Fruit fly (Drosophila melanogaster): Measurements from ENCODE around the gene CG13630.

CG13630 gene

DNA sequence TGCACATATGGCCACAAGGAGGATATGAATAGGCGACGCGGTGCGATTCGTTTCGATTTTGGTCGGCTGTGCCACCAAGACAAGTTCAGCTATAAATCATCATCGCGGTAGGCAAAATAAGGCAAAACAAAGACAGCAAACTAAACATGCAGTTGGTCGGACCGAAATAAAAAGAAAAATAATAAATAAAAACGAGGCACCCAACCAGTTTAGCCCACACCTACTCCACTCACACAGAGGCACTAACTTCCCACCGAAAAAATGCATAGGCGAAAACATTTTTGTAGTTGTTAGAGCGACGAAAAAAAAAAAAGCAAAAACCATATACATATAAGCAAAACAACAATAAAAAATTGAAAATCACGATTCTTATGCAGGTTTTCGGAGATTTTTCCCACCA is 47.5 kb upstream of the CG13630 start:
- TF ChIP-seq CG11762 (GFP tag; optimal IDR thresholded peaks at IDR 0.05; ENCODE audit: insufficient read depth) (no peak), Hr4 (GFP tag; optimal IDR thresholded peaks at IDR 0.05) (peak; percentile 5), CG4318 (GFP tag; optimal IDR thresholded peaks at IDR 0.05) (no peak), CG9139 (GFP tag; optimal IDR thresholded peaks at IDR 0.05) (no peak), CG6276 (GFP tag; optimal IDR thresholded peaks at IDR 0.05) (peak; percentile 56), achi (GFP tag; optimal IDR thresholded peaks at IDR 0.05) (no peak), CG15336 (GFP tag; IDR thresholded peaks at IDR 0.05) (peak; percentile 34; the same call in 1 of the 2 replicates), fd59A (GFP tag; optimal IDR thresholded peaks at IDR 0.05) (no peak), cyc (GFP tag; optimal IDR thresholded peaks at IDR 0.05) (no peak), CG8119 (GFP tag; IDR thresholded peaks at IDR 0.05) (peak; percentile 75), CG6792 (GFP tag; optimal IDR thresholded peaks at IDR 0.05) (no peak), CG6808 (GFP tag; optimal IDR thresholded peaks at IDR 0.05) (no peak), topi (GFP tag; optimal IDR thresholded peaks at IDR 0.05) (no peak), eg (GFP tag; IDR thresholded peaks at IDR 0.05) (peak; percentile 40; the same call in 2 of the 3 replicates), Eip75B (GFP tag; optimal IDR thresholded peaks at IDR 0.05) (no peak), CG10631 (GFP tag; optimal IDR thresholded peaks at IDR 0.05) (no peak)

DNA sequence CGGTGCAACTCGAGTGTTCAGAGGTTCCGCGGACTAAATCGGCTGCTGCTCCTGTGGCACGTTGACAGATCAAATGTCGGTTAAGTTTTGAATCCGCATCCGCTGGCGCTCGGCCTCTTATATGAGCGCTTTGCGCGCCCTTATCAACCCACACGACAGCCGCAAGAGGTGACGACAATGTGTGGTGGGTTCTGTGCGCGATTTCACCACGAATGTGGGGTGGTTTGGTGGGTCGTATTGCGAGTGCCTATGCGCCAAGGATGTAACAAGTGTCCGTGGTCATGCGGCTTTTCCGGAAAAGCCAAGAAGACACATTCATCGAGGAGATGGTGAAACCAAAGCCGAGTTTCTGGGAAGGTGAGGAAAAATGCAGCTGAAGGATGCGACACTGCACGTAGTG is 45.8 kb upstream of the CG13630 start, which contains the start of gene AstA:
Gene AstA, minus strand, starts transcription at position 101 of the 400 bp plus-strand sequence.
- TF ChIP-seq lz (GFP tag; optimal IDR thresholded peaks at IDR 0.05) (no peak), Blimp-1 (GFP tag; optimal IDR thresholded peaks at IDR 0.05) (no peak), esn (GFP tag; optimal IDR thresholded peaks at IDR 0.05) (no peak), achi (GFP tag; optimal IDR thresholded peaks at IDR 0.05) (no peak), Hr38 (GFP tag; optimal IDR thresholded peaks at IDR 0.05) (no peak), pdm3 (GFP tag; optimal IDR thresholded peaks at IDR 0.05) (no peak), ss (GFP tag; optimal IDR thresholded peaks at IDR 0.05) (no peak), cyc (GFP tag; optimal IDR thresholded peaks at IDR 0.05) (no peak), OdsH (GFP tag; optimal IDR thresholded peaks at IDR 0.05) (no peak), acj6 (GFP tag; optimal IDR thresholded peaks at IDR 0.05) (no peak), CG3919 (GFP tag; optimal IDR thresholded peaks at IDR 0.05) (no peak)

DNA sequence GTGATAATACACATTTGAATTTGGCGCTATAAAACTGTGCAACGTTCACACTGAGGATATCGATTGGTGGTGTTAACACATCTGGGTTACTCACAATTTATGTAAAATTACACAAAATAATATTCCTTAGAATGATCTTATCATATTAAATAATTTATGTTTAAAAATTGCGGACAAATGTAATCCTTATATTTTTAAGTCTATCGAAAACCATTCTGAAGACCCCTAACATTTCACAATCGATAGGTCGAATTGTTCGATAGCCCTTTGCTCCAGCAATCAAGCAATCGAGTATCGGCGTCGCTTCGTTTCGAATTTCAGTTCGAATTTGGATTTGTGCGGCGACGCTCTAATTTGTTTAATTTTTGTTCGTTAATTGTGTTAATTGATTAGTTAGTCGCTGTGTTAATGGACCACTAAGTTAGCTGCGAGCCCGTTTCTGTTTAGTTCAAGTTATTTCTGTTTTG is 34.4 kb upstream of the CG13630 start, which contains the start of gene asp:
Gene asp, plus strand, starts transcription at position 289 of the 467 bp plus-strand sequence.
- TF ChIP-seq salr (GFP tag; optimal IDR thresholded peaks at IDR 0.05) (no peak), svp (GFP tag) (peak; percentile 30), CG16779 (tag; optimal IDR thresholded peaks at IDR 0.05) (no peak), Smox (GFP tag; optimal IDR thresholded peaks at IDR 0.05) (peak; percentile 12), CG15336 (GFP tag; IDR thresholded peaks at IDR 0.05) (no peak), CG10669 (GFP tag; optimal IDR thresholded peaks at IDR 0.05) (no peak), Sox102F (GFP tag; optimal IDR thresholded peaks at IDR 0.05) (no peak), fd85E (GFP tag; optimal IDR thresholded peaks at IDR 0.05) (no peak), CG6276 (GFP tag; optimal IDR thresholded peaks at IDR 0.05) (no peak), Hr4 (GFP tag; optimal IDR thresholded peaks at IDR 0.05) (no peak), Ets96B (tag; optimal IDR thresholded peaks at IDR 0.05) (no peak), CG8632 (GFP tag; optimal IDR thresholded peaks at IDR 0.05) (no peak), CG9139 (GFP tag; optimal IDR thresholded peaks at IDR 0.05) (no peak)

DNA sequence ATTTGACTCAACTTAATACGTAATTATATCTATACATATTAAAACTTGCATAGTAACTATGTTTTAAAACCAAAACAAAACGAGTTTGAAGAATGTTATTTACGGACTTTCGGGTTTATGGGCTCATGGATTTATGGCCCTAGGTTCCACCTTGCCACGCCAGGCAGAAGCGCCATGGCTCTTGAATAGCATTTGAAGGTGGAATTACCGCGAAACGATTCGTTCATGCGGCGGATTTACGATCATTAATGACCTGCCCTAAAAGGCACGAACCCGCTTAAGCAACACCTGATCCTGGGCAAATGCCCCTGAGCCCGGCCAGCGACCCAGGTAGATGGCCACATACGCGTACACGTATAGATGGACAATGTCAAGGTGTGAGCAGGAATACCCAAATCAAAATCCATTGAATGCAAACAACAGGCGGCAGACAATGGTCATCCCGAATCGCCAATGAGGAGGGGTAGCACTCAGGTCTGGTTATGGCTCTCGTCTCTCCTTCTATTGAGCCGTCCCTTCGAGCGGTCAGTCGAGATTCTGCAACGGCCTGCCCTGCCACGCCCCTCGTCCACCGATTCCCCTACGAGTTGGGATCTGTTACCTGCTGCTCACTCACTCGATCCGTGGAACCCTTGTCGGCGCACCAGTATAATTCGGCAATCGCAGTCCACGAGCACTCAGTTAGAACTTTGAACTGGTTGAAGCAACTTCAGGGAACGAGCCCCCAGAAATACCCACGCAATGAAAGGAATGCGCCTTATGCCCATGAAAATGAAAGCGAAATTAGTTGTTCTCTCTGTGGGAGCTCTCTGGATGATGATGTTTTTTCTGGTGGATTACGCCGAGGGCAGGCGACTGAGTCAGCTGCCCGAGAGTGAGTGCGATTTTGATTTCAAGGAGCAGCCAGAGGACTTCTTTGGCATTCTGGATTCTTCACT is 30.2 kb upstream of the CG13630 start, which contains the start of gene tld:
Gene tld, plus strand, starts transcription at position 677 of the 938 bp plus-strand sequence.
- TF ChIP-seq vri (GFP tag; optimal IDR thresholded peaks at IDR 0.05) (no peak), svp (GFP tag) (peak; percentile 13), Blimp-1 (GFP tag; optimal IDR thresholded peaks at IDR 0.05) (peak; percentile 93), dac (GFP tag; optimal IDR thresholded peaks at IDR 0.05) (no peak)

All from whole organism, prepupa.